Worm (Caenorhabditis elegans) whole organism, mixed stage, embryonic: ENCODE data around the gene nhx-3.

Experiments used
- blmp-1 ChIP-seq: fragments of 150-350 bp; optimal IDR thresholded peaks from 2 replicates; lab custom pipeline; 2014; ENCODE audit warnings: missing biosample characterization, missing genetic modification characterization
- cnd-1 ChIP-seq: fragments of 200-800 bp; sonication (Bioruptor generic); optimal IDR thresholded peaks from 2 replicates; lab custom pipeline; 2018; ENCODE audit warnings: mild to moderate bottlenecking, missing genetic modification characterization, missing compliant biosample characterization
- elt-3 ChIP-seq: fragments of 150-350 bp; optimal IDR thresholded peaks from 2 replicates; lab custom pipeline; 2014; ENCODE audit warnings: missing biosample characterization, missing genetic modification characterization
- ham-2 ChIP-seq: fragments of 200-800 bp; sonication (Bioruptor generic); optimal IDR thresholded peaks from 2 replicates; lab custom pipeline; 2018; ENCODE audit warnings: mild to moderate bottlenecking, missing genetic modification characterization, missing compliant biosample characterization
- lin-13 ChIP-seq: fragments of 150-350 bp; optimal IDR thresholded peaks from 2 replicates; lab custom pipeline; 2014; ENCODE audit warnings: missing biosample characterization, missing genetic modification characterization
- lin-32 ChIP-seq: fragments of 200-800 bp; sonication (Bioruptor generic); optimal IDR thresholded peaks from 2 replicates; lab custom pipeline; 2018; ENCODE audit warnings: mild to moderate bottlenecking, missing genetic modification characterization, missing compliant biosample characterization
- lsy-2 ChIP-seq: fragments of 150-350 bp; optimal IDR thresholded peaks from 2 replicates; lab custom pipeline; 2014; ENCODE audit warnings: missing biosample characterization, missing genetic modification characterization
- mab-5 ChIP-seq: fragments of 150-350 bp; optimal IDR thresholded peaks from 2 replicates; lab custom pipeline; 2014; ENCODE audit warnings: missing biosample characterization, missing genetic modification characterization
- mls-2 ChIP-seq: sonication (generic microtip); optimal IDR thresholded peaks from 2 replicates; lab custom pipeline; 2016; ENCODE audit warnings: mild to moderate bottlenecking, missing genetic modification characterization, moderate library complexity, missing compliant biosample characterization
- nhr-12 ChIP-seq: fragments of 150-350 bp; optimal IDR thresholded peaks from 2 replicates; lab custom pipeline; 2014; ENCODE audit warnings: missing biosample characterization, missing genetic modification characterization
- pha-4 ChIP-seq: fragments of 150-350 bp; optimal IDR thresholded peaks from 2 replicates; lab custom pipeline; 2018; ENCODE audit warnings: missing biosample characterization, missing genetic modification reagents, missing genetic modification characterization
- snpc-4 ChIP-seq: fragments of 150-350 bp; optimal IDR thresholded peaks from 2 replicates; lab custom pipeline; 2014; ENCODE audit warnings: missing biosample characterization, missing genetic modification characterization
- unc-62 ChIP-seq: fragments of 150-350 bp; optimal IDR thresholded peaks from 2 replicates; lab custom pipeline; 2014; ENCODE audit warnings: missing biosample characterization, missing genetic modification reagents, missing genetic modification characterization

DNA sequence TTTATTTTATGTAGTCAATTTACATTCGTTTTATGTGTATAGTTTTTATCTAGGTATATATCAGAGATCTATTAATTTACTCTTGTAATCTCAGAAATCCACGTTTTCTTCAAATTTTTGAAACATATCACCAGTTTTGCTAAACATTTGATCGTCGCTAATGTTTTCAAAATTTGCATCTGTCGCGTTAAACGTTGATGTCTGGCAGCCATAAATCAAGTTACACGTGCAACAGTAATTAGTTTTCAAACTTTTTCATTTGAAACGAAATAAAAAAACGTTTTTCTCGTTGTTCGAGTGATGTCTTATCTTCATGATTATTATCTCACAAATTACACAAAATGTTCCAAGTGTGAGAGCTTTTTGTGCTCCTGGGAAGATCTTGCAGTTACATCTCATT is 47.9 kb downstream of the nhx-3 start, which contains the start of gene srh-79:
- no peak for TF ChIP-seq mab-5 (tag; lab: Kevin White, UChicago)
- no peak for TF ChIP-seq mls-2 (tag; lab: Kevin White, UChicago)
- no peak for TF ChIP-seq snpc-4 (tag; lab: Kevin White, UChicago)
- TF ChIP-seq cnd-1 (tag; lab: Kevin White, UChicago) = no peak
- TF ChIP-seq blmp-1 = no peak
- no peak for TF ChIP-seq lin-13 (tag; lab: Kevin White, UChicago)
- no peak for TF ChIP-seq nhr-12 (tag; lab: Kevin White, UChicago)
- TF ChIP-seq elt-3 = no peak
- TF ChIP-seq lsy-2 = no peak
- no peak for TF ChIP-seq unc-62
- no peak for TF ChIP-seq lin-32
- TF ChIP-seq ham-2 (GFP tag; lab: Kevin White, UChicago) = no peak
- no peak for TF ChIP-seq pha-4 (tag; lab: Kevin White, UChicago)
